Worm (Caenorhabditis elegans): ENCODE data around the gene tmem-17.

- TF ChIP-seq ref-1 (GFP tag; conservative IDR thresholded peaks at IDR 0.05) (no peak), med-1 (GFP tag; optimal IDR thresholded peaks at IDR 0.05; ENCODE audit: insufficient read depth) (no peak), ztf-23 (GFP tag; IDR thresholded peaks at IDR 0.05) (no peak), klf-2 (GFP tag; conservative IDR thresholded peaks at IDR 0.05) (no peak), flt-1 (GFP tag; IDR thresholded peaks at IDR 0.05) (no peak), cog-1 (tag; optimal IDR thresholded peaks at IDR 0.05) (no peak)
Observed at ce11 chrIII:7101814-7102477, 31.9 kb downstream of the tmem-17 start.
